Worm (Caenorhabditis elegans): ENCODE measurements around the gene ttr-37.
A peak's percentile ranks its signal among the peaks of the same experiment; 100 is the strongest.

ttr-37 gene

ce11 chrX:1337009-1337408, at the start of gene ttr-37:
TSS of gene ttr-37 (minus strand) at chrX:1337175.
- no peak for TF ChIP-seq W03F9.2 (tag; optimal IDR thresholded peaks at IDR 0.05)
- TF ChIP-seq him-1 (tag; optimal IDR thresholded peaks at IDR 0.05), result no peak
- no peak for TF ChIP-seq dao-5 (tag; optimal IDR thresholded peaks at IDR 0.05)

ce11 chrX:1384538-1384937, 47.6 kb upstream of the ttr-37 start, which contains the start of gene F56C3.8:
TSS of gene F56C3.8 (minus strand) at chrX:1384638.
- TF ChIP-seq him-1 (tag; optimal IDR thresholded peaks at IDR 0.05) (no peak), W03F9.2 (tag; optimal IDR thresholded peaks at IDR 0.05) (no peak), dao-5 (tag; optimal IDR thresholded peaks at IDR 0.05) (no peak)

DNA sequence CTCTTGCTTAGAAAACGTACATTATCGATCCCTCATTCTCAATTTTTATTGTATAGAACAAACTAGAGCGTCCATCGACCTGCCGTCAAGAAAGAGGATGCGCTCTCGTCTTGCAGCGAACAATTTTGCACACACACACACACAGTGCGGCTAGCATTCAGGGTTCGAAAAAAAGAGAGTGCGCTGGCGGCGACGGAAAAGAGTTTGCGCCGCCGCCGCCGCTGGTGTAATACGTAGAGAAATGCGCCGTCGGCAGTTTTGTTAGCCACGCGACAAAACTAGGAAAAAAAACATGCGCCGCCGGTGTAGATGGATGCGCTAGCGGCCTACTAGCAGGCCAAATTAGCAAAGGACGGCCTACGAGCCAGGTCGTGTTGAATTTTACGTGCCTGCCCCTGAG, 46.6 kb upstream of the ttr-37 start:
- TF ChIP-seq him-1 (tag; optimal IDR thresholded peaks at IDR 0.05) (no peak), W03F9.2 (tag; optimal IDR thresholded peaks at IDR 0.05) (no peak), dao-5 (tag; optimal IDR thresholded peaks at IDR 0.05) (no peak)

DNA sequence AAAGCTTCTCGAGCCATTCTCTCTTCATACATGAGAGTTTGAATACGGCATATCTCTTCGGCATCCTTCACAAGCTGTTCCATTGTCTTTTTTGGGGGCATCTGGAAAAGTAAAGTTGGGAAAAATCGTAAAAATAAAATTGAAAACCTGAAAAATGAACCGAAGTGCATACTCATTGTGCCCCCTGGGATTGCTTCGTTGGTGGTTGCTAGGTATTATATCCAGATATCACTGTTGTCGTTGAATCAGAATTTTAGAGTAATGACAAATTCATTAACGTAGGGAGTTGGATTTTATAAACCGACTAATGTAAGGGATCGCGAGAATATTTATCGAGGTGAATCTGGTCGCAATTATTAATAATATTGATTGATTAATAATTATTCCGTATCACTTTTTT, 44.6 kb upstream of the ttr-37 start, which contains the start of gene F56C3.10:
F56C3.10 (minus strand) TSS at position 101 of the 400 bp plus-strand sequence.
- TF ChIP-seq him-1 (tag; optimal IDR thresholded peaks at IDR 0.05), result no peak
- no peak for TF ChIP-seq W03F9.2 (tag; optimal IDR thresholded peaks at IDR 0.05)
- no peak for TF ChIP-seq dao-5 (tag; optimal IDR thresholded peaks at IDR 0.05)

DNA sequence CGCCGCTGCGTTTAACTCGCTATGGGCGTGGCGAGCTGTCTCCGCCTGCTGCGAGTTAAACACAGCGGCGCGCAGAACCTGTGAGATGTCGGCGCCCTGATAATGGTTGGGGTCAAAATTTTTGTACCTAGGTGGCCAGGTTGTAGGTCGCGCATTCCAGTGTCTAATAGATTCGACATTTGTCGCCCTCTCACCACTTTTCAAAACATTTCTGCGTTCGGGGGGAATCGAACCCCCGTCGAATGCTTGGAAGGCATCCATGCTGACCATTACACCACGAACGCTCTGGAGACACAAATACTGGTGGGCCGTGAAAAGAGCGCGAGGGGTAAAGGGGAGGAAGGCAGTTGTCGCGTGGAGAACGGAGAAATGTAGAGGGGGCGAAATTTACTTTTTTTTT, 42.4 kb upstream of the ttr-37 start:
- TF ChIP-seq him-1 (tag; optimal IDR thresholded peaks at IDR 0.05) (no peak), dao-5 (tag; optimal IDR thresholded peaks at IDR 0.05) (peak; percentile 81), W03F9.2 (tag; optimal IDR thresholded peaks at IDR 0.05) (peak; percentile 21)

- TF ChIP-seq W03F9.2 (tag; optimal IDR thresholded peaks at IDR 0.05) (no peak), dao-5 (tag; optimal IDR thresholded peaks at IDR 0.05) (no peak), him-1 (tag; optimal IDR thresholded peaks at IDR 0.05) (no peak)
These were observed 35.5 kb upstream of the ttr-37 start for ce11 chrX:1372464-1372863.

- no peak for TF ChIP-seq dao-5 (tag; optimal IDR thresholded peaks at IDR 0.05)
- no peak for TF ChIP-seq W03F9.2 (tag; optimal IDR thresholded peaks at IDR 0.05)
- no peak for TF ChIP-seq him-1 (tag; optimal IDR thresholded peaks at IDR 0.05)
These were observed 34.7 kb upstream of the ttr-37 start, which contains the start of gene fbxa-190 for ce11 chrX:1371688-1372087. TSS of gene fbxa-190 (plus strand) at chrX:1372012.

DNA sequence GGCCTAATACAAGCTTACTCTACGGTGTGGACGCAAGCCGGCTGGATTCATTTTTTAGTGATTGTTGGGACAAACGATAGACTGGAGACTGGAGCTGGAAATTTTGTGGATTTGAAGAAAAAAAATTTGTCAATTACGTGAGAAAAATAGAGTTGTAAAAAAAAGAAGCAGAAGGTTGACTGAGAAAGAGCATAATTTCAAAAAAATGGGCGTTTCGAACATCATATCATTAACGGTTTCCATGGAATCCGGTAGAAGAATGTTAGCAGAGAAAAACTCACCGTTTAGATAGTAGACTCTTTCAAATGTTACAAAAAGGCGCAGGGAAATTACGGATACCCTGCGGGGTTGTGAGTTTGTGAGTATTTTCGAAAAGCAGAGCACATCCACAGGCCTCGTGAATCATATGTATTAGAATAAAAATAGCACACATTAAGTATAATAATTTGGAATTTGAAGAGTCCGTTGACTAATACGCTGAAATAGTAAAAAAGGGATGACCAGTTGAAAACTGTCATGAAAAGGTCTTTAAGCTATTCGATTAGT, 33.8 kb upstream of the ttr-37 start, which contains the start of gene F56C3.7:
F56C3.7 (minus strand) TSS at position 51 of the 546 bp plus-strand sequence.
- TF ChIP-seq dao-5 (tag; optimal IDR thresholded peaks at IDR 0.05) (no peak), W03F9.2 (tag; optimal IDR thresholded peaks at IDR 0.05) (no peak)

DNA sequence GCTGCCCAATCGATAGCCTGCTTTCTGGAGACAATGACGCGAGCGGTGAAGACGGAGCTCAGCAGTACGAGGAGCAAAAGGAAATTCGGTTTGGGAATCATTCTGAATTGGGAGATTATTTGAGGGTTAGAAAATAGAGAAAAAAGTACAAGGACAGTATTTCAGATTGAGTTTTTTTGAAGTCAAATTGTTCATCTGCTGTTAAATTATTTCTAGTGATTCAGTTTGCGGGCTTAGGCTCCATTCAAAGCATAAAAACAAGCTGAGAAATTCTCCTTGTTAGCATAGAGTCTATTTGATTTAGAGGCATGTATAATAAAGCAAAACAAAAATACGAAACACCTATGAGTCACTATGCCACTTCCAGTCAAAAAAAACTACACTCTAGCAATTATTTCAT, 30.4 kb upstream of the ttr-37 start, which contains the start of gene dgn-2:
dgn-2 (minus strand) TSS at position 101 of the 400 bp plus-strand sequence.
- TF ChIP-seq W03F9.2 (tag; optimal IDR thresholded peaks at IDR 0.05) (no peak), him-1 (tag; optimal IDR thresholded peaks at IDR 0.05) (no peak), dao-5 (tag; optimal IDR thresholded peaks at IDR 0.05) (no peak)

ce11 chrX:1360631-1361030, 23.7 kb upstream of the ttr-37 start, which contains the start of gene F56C3.4:
TSS of gene F56C3.4 (minus strand) at chrX:1360731.
- no peak for TF ChIP-seq him-1 (tag; optimal IDR thresholded peaks at IDR 0.05)
- TF ChIP-seq dao-5 (tag; optimal IDR thresholded peaks at IDR 0.05), result no peak
- TF ChIP-seq W03F9.2 (tag; optimal IDR thresholded peaks at IDR 0.05), result no peak

ce11 chrX:1358295-1358694, 21.3 kb upstream of the ttr-37 start, which contains the start of gene F56C3.3:
TSS of gene F56C3.3 (minus strand) at chrX:1358395.
- TF ChIP-seq him-1 (tag; optimal IDR thresholded peaks at IDR 0.05), result no peak
- no peak for TF ChIP-seq W03F9.2 (tag; optimal IDR thresholded peaks at IDR 0.05)
- TF ChIP-seq dao-5 (tag; optimal IDR thresholded peaks at IDR 0.05), result no peak

ce11 chrX:1344818-1345217, 7.8 kb upstream of the ttr-37 start:
- peak; percentile 96 for TF ChIP-seq W03F9.2 (tag; optimal IDR thresholded peaks at IDR 0.05)
- peak; percentile 86 for TF ChIP-seq dao-5 (tag; optimal IDR thresholded peaks at IDR 0.05)
- peak; percentile 98 for TF ChIP-seq him-1 (tag; optimal IDR thresholded peaks at IDR 0.05)

DNA sequence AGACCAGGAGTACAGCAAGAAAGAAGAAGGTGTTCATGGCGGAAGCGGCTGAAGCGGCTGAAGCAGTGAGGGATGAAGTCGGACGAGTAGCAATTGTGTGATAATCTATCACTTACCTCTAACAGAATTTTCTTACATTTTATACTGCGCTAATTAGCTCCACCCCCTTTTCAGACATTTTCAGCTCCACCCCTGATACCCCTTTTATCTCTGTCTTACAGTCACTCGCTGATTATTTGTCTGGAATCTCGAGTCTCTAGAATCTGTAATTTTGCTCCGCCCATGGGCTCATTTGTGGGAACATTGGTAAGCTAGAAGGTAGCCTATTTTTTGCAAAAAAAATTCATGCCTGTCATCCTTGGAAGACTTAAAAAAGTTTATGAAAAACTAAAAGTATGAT, 7.3 kb upstream of the ttr-37 start, which contains the start of gene ins-39:
ins-39 (minus strand) TSS at position 101 of the 400 bp plus-strand sequence.
- TF ChIP-seq W03F9.2 (tag; optimal IDR thresholded peaks at IDR 0.05) (no peak), dao-5 (tag; optimal IDR thresholded peaks at IDR 0.05) (no peak)

ce11 chrX:1338906-1339673, 2.1 kb upstream of the ttr-37 start:
- TF ChIP-seq W03F9.2 (tag; optimal IDR thresholded peaks at IDR 0.05), result no peak
- TF ChIP-seq him-1 (tag; optimal IDR thresholded peaks at IDR 0.05), result no peak
- no peak for TF ChIP-seq dao-5 (tag; optimal IDR thresholded peaks at IDR 0.05)

Data from whole organism, L4/young adult.